Fruit fly (Drosophila melanogaster) whole organism, prepupa: Measurements from ENCODE around the gene CG17490.

ENCODE experiments used
- Blimp-1 ChIP-seq: fragments of 200-800 bp; sonication (Bioruptor generic); optimal IDR thresholded peaks from 3 replicates; lab custom pipeline; 2017; ENCODE audit warnings: missing biosample characterization, missing genetic modification characterization, mild to moderate bottlenecking, moderate library complexity, missing genetic modification reagents
- CG16779 ChIP-seq: fragments of 200-800 bp; sonication (Bioruptor generic); optimal IDR thresholded peaks from 3 replicates; lab custom pipeline; 2017; ENCODE audit warnings: missing biosample characterization, mild to moderate bottlenecking, missing genetic modification characterization
- CG34406 ChIP-seq: fragments of 200-800 bp; sonication (Bioruptor generic); optimal IDR thresholded peaks from 3 replicates; lab custom pipeline; 2016; ENCODE audit warnings: missing biosample characterization, missing genetic modification characterization
- CG4318 ChIP-seq: fragments of 200-800 bp; sonication (Bioruptor generic); optimal IDR thresholded peaks from 3 replicates; lab custom pipeline; 2017; ENCODE audit warnings: missing biosample characterization, mild to moderate bottlenecking, missing genetic modification characterization
- CG6854 ChIP-seq: fragments of 200-800 bp; sonication (Bioruptor generic); optimal IDR thresholded peaks from 2 replicates; lab custom pipeline; 2017; ENCODE audit warnings: missing biosample characterization, mild to moderate bottlenecking, missing genetic modification characterization
- Ets21C ChIP-seq: fragments of 200-800 bp; sonication (Bioruptor generic); optimal IDR thresholded peaks from 3 replicates; lab custom pipeline; 2016; ENCODE audit warnings: missing biosample characterization, missing genetic modification characterization
- Lpt ChIP-seq: fragments of 200-800 bp; sonication (Bioruptor generic); optimal IDR thresholded peaks from 3 replicates; lab custom pipeline; 2016; ENCODE audit warnings: missing biosample characterization, missing genetic modification characterization
- OdsH ChIP-seq: fragments of 200-800 bp; sonication (Bioruptor generic); optimal IDR thresholded peaks from 3 replicates; lab custom pipeline; 2016; ENCODE audit warnings: missing biosample characterization, missing genetic modification characterization
- esn ChIP-seq: fragments of 200-800 bp; sonication (Bioruptor generic); optimal IDR thresholded peaks from 2 replicates; lab custom pipeline; 2016; ENCODE audit warnings: missing biosample characterization, mild to moderate bottlenecking, missing genetic modification characterization, moderate library complexity
- ss ChIP-seq, 2 experiments: fragments of 200-800 bp; sonication (Bioruptor generic); optimal IDR thresholded peaks; 2 replicates in 1 of 2; 3 replicates in 1 of 2; lab custom pipeline; 2017 to 2018; ENCODE audit warnings: mild to moderate bottlenecking in 2 of 2, missing biosample characterization in 2 of 2, missing genetic modification characterization in 2 of 2, moderate library complexity in 1 of 2

- TF ChIP-seq OdsH (GFP tag; lab: Kevin White, UChicago) (no peak), CG6854 (GFP tag; lab: Kevin White, UChicago) (no peak), Lpt (GFP tag; lab: Kevin White, UChicago) (no peak), esn (GFP tag; lab: Kevin White, UChicago) (no peak), CG16779 (tag; lab: Kevin White, UChicago) (no peak), Blimp-1 (no peak), CG4318 (GFP tag; lab: Kevin White, UChicago) (no peak), ss (GFP tag; optimal IDR thresholded peaks at IDR 0.05; lab: Kevin White, UChicago) (no peak), Ets21C (no peak), CG34406 (GFP tag; lab: Kevin White, UChicago) (no peak)
These were observed 30.0 kb downstream of the CG17490 start for dm6 chr2L:22567426-22567825.
